Worm (Caenorhabditis elegans) whole organism, young adult: ENCODE data around the gene daf-41.
A peak's percentile ranks its signal among the peaks of the same experiment; 100 is the strongest.

Experiments
- B0261.1 ChIP-seq: sonication (generic microtip); optimal IDR thresholded peaks from 2 replicates; lab custom pipeline; 2016; ENCODE audit warnings: mild to moderate bottlenecking, missing genetic modification characterization, moderate library complexity, missing compliant biosample characterization
- C17E4.6 ChIP-seq: fragments of 200-800 bp; sonication (Bioruptor generic); IDR thresholded peaks from 2 replicates; pipeline ENCODE4 v1.3.6; 2022; ENCODE audit warnings: missing genetic modification reagents, missing genetic modification characterization, missing compliant biosample characterization
- D2030.7 ChIP-seq: fragments of 200-800 bp; sonication (Bioruptor generic); IDR thresholded peaks from 2 replicates; pipeline ENCODE4 v1.3.6; 2022; ENCODE audit warnings: missing genetic modification reagents, missing genetic modification characterization, missing compliant biosample characterization
- F10E7.11 ChIP-seq: sonication (generic microtip); optimal IDR thresholded peaks from 2 replicates; lab custom pipeline; 2017; ENCODE audit warnings: mild to moderate bottlenecking, missing genetic modification characterization, moderate library complexity, missing compliant biosample characterization
- F22D6.2 ChIP-seq: sonication (generic microtip); optimal IDR thresholded peaks from 2 replicates; lab custom pipeline; 2016; ENCODE audit warnings: mild to moderate bottlenecking, missing genetic modification characterization, missing compliant biosample characterization
- F23B12.7 ChIP-seq: sonication (generic microtip); optimal IDR thresholded peaks from 2 replicates; lab custom pipeline; 2017; ENCODE audit warnings: missing genetic modification characterization, mild to moderate bottlenecking, missing compliant biosample characterization, antibody characterized with exemption, moderate library complexity; ENCODE audit not compliant: insufficient read depth
- F37B4.10 ChIP-seq: fragments of 200-800 bp; sonication (Bioruptor generic); IDR thresholded peaks from 2 replicates; pipeline ENCODE4 v1.3.6; 2022; ENCODE audit warnings: missing genetic modification characterization, missing compliant biosample characterization
- F49E8.2 ChIP-seq: sonication (generic microtip); optimal IDR thresholded peaks from 3 replicates; lab custom pipeline; 2017; ENCODE audit warnings: missing genetic modification characterization, mild to moderate bottlenecking, missing compliant biosample characterization, antibody characterized with exemption, moderate library complexity; ENCODE audit not compliant: insufficient read depth
- T07F8.4 ChIP-seq: sonication (generic microtip); optimal IDR thresholded peaks from 2 replicates; lab custom pipeline; 2016; ENCODE audit warnings: mild to moderate bottlenecking, missing genetic modification characterization, moderate library complexity, missing compliant biosample characterization
- Y56A3A.18 ChIP-seq: fragments of 200-800 bp; sonication (Bioruptor generic); IDR thresholded peaks from 2 replicates; pipeline ENCODE4 v1.3.6; 2022; ENCODE audit warnings: missing genetic modification reagents, missing genetic modification characterization, missing compliant biosample characterization
- Y67H2A.10 ChIP-seq: fragments of 200-800 bp; sonication (Bioruptor generic); conservative IDR thresholded peaks from 2 replicates; pipeline ENCODE4 v1.3.6; 2022; ENCODE audit warnings: missing genetic modification reagents, missing genetic modification characterization, missing compliant biosample characterization
- Y79H2A.3 ChIP-seq: fragments of 200-800 bp; sonication (Bioruptor generic); conservative IDR thresholded peaks from 2 replicates; pipeline ENCODE4 v1.3.6; 2022; ENCODE audit warnings: missing genetic modification reagents, missing genetic modification characterization, missing compliant biosample characterization
- aptf-2 ChIP-seq: fragments of 200-800 bp; sonication (Bioruptor generic); conservative IDR thresholded peaks from 2 replicates; pipeline ENCODE4 v1.3.6; 2022; ENCODE audit warnings: missing genetic modification reagents, missing genetic modification characterization, missing compliant biosample characterization
- athp-1 ChIP-seq: sonication (generic microtip); optimal IDR thresholded peaks from 2 replicates; lab custom pipeline; 2017; ENCODE audit warnings: mild to moderate bottlenecking, missing genetic modification characterization, missing compliant biosample characterization
- attf-3 ChIP-seq: fragments of 200-800 bp; sonication (Bioruptor generic); conservative IDR thresholded peaks from 2 replicates; pipeline ENCODE4 v1.3.6; 2022; ENCODE audit warnings: missing genetic modification reagents, missing genetic modification characterization, missing compliant biosample characterization
- attf-5 ChIP-seq: fragments of 200-800 bp; sonication (Bioruptor generic); optimal IDR thresholded peaks from 2 replicates; lab custom pipeline; 2018; ENCODE audit warnings: mild to moderate bottlenecking, missing genetic modification characterization, missing compliant biosample characterization
- ceh-58 ChIP-seq: fragments of 200-800 bp; sonication (Bioruptor generic); IDR thresholded peaks from 2 replicates; pipeline ENCODE4 v1.3.6; 2022; ENCODE audit warnings: missing genetic modification characterization, missing compliant biosample characterization
- ceh-79 ChIP-seq: sonication (generic microtip); optimal IDR thresholded peaks from 2 replicates; lab custom pipeline; 2017; ENCODE audit warnings: mild to moderate bottlenecking, missing genetic modification characterization, missing compliant biosample characterization
- chd-7 ChIP-seq: sonication (generic microtip); optimal IDR thresholded peaks from 2 replicates; lab custom pipeline; 2016; ENCODE audit warnings: mild to moderate bottlenecking, missing genetic modification characterization, moderate library complexity, missing compliant biosample characterization
- ets-4 ChIP-seq: fragments of 200-800 bp; sonication (Bioruptor generic); optimal IDR thresholded peaks from 2 replicates; lab custom pipeline; 2018; ENCODE audit warnings: mild to moderate bottlenecking, missing genetic modification characterization, missing compliant biosample characterization
- gei-17 ChIP-seq: fragments of 200-800 bp; sonication (Bioruptor generic); optimal IDR thresholded peaks from 2 replicates; lab custom pipeline; 2018; ENCODE audit warnings: mild to moderate bottlenecking, missing genetic modification characterization, missing compliant biosample characterization
- hmg-1.2 ChIP-seq: fragments of 200-800 bp; sonication (Bioruptor generic); IDR thresholded peaks from 2 replicates; pipeline ENCODE4 v1.3.6; 2022; ENCODE audit warnings: missing genetic modification reagents, missing genetic modification characterization, missing compliant biosample characterization
- hmg-20 ChIP-seq: fragments of 200-800 bp; sonication (Bioruptor generic); IDR thresholded peaks from 2 replicates; pipeline ENCODE4 v1.3.6; 2022; ENCODE audit warnings: missing genetic modification reagents, missing genetic modification characterization, missing compliant biosample characterization
- lag-1 ChIP-seq: fragments of 200-800 bp; sonication (Bioruptor generic); IDR thresholded peaks from 2 replicates; pipeline ENCODE4 v1.3.6; 2022; ENCODE audit warnings: missing genetic modification reagents, missing genetic modification characterization, missing compliant biosample characterization
- let-526 ChIP-seq: fragments of 200-800 bp; sonication (Bioruptor generic); IDR thresholded peaks from 2 replicates; pipeline ENCODE4 v1.3.6; 2022; ENCODE audit warnings: missing genetic modification reagents, missing genetic modification characterization, missing compliant biosample characterization
- lir-1 ChIP-seq: fragments of 200-800 bp; sonication (Bioruptor generic); conservative IDR thresholded peaks from 2 replicates; pipeline ENCODE4 v1.3.6; 2022; ENCODE audit warnings: missing genetic modification reagents, missing genetic modification characterization, missing compliant biosample characterization
- lsl-1 ChIP-seq: fragments of 200-800 bp; sonication (Bioruptor generic); optimal IDR thresholded peaks from 2 replicates; lab custom pipeline; 2018; ENCODE audit warnings: mild to moderate bottlenecking, missing genetic modification characterization, moderate library complexity, missing compliant biosample characterization
- madf-10 ChIP-seq: sonication (generic microtip); optimal IDR thresholded peaks from 2 replicates; lab custom pipeline; 2016; ENCODE audit warnings: mild to moderate bottlenecking, missing genetic modification characterization, missing compliant biosample characterization
- madf-6 ChIP-seq: fragments of 200-800 bp; sonication (Bioruptor generic); IDR thresholded peaks from 2 replicates; pipeline ENCODE4 v1.3.6; 2022; ENCODE audit warnings: missing genetic modification reagents, missing genetic modification characterization, missing compliant biosample characterization
- mxl-1 ChIP-seq: sonication (generic microtip); optimal IDR thresholded peaks from 2 replicates; lab custom pipeline; 2016; ENCODE audit warnings: missing genetic modification characterization, missing compliant biosample characterization
- nfyb-1 ChIP-seq: fragments of 200-800 bp; sonication (Bioruptor generic); IDR thresholded peaks from 2 replicates; pipeline ENCODE4 v1.3.6; 2022; ENCODE audit warnings: missing genetic modification reagents, missing genetic modification characterization, missing compliant biosample characterization
- nhr-120 ChIP-seq: fragments of 200-800 bp; sonication (Bioruptor generic); IDR thresholded peaks from 2 replicates; pipeline ENCODE4 v1.3.6; 2022; ENCODE audit warnings: missing genetic modification characterization, missing compliant biosample characterization
- nhr-179 ChIP-seq: sonication (generic microtip); optimal IDR thresholded peaks from 2 replicates; lab custom pipeline; 2016; ENCODE audit warnings: mild to moderate bottlenecking, missing genetic modification characterization, missing compliant biosample characterization
- nhr-27 ChIP-seq: fragments of 200-800 bp; sonication (Bioruptor generic); optimal IDR thresholded peaks from 2 replicates; lab custom pipeline; 2018; ENCODE audit warnings: mild to moderate bottlenecking, missing genetic modification characterization, moderate library complexity, missing compliant biosample characterization
- pbrm-1 ChIP-seq: fragments of 200-800 bp; sonication (Bioruptor generic); IDR thresholded peaks from 2 replicates; pipeline ENCODE4 v1.3.6; 2022; ENCODE audit warnings: missing genetic modification reagents, missing genetic modification characterization, missing compliant biosample characterization
- rec-8 ChIP-seq, 2 experiments: sonication (generic microtip); optimal IDR thresholded peaks; 2 replicates each; lab custom pipeline; 2016; ENCODE audit warnings: mild to moderate bottlenecking in 2 of 2, missing genetic modification characterization in 2 of 2, missing genetic modification reagents in 2 of 2, missing genotype in 2 of 2, missing biosample characterization in 1 of 2, missing compliant biosample characterization in 1 of 2, moderate library complexity in 1 of 2
- repo-1 ChIP-seq: sonication (generic microtip); optimal IDR thresholded peaks from 2 replicates; lab custom pipeline; 2017; ENCODE audit warnings: mild to moderate bottlenecking, missing genetic modification characterization, missing compliant biosample characterization
- sea-2 ChIP-seq: fragments of 200-800 bp; sonication (Bioruptor generic); IDR thresholded peaks from 2 replicates; pipeline ENCODE4 v1.3.6; 2022; ENCODE audit warnings: missing genetic modification characterization, missing compliant biosample characterization
- snpc-1.1 ChIP-seq: sonication (generic microtip); optimal IDR thresholded peaks from 2 replicates; lab custom pipeline; 2017; ENCODE audit warnings: missing genetic modification characterization, mild to moderate bottlenecking, missing compliant biosample characterization, antibody characterized with exemption, moderate library complexity, missing genotype, missing genetic modification reagents; ENCODE audit not compliant: insufficient read depth
- snpc-4 ChIP-seq, 5 experiments: fragments of 150-350 bp in 1 of 5; sonication (generic microtip) in 4 of 5; optimal IDR thresholded peaks; 2 replicates each; lab custom pipeline; 2014 to 2018; ENCODE audit warnings: missing genetic modification characterization in 5 of 5, missing biosample characterization in 3 of 5, antibody characterized with exemption in 2 of 5, mild to moderate bottlenecking in 2 of 5, missing compliant biosample characterization in 2 of 5, missing genotype in 2 of 5, moderate library complexity in 2 of 5, missing genetic modification reagents in 1 of 5
- somi-1 ChIP-seq: fragments of 200-800 bp; sonication (Bioruptor generic); optimal IDR thresholded peaks from 2 replicates; lab custom pipeline; 2018; ENCODE audit warnings: mild to moderate bottlenecking, missing genetic modification characterization, missing compliant biosample characterization
- unc-130 ChIP-seq: sonication (generic microtip); optimal IDR thresholded peaks from 2 replicates; lab custom pipeline; 2016; ENCODE audit warnings: missing genetic modification reagents, missing genetic modification characterization, missing compliant biosample characterization
- xnd-1 ChIP-seq: sonication (generic microtip); optimal IDR thresholded peaks from 2 replicates; lab custom pipeline; 2016; ENCODE audit warnings: missing genotype, missing genetic modification reagents, missing genetic modification characterization, missing compliant biosample characterization
- zim-3 ChIP-seq: sonication (generic microtip); optimal IDR thresholded peaks from 2 replicates; lab custom pipeline; 2017; ENCODE audit warnings: mild to moderate bottlenecking, missing genetic modification characterization, moderate library complexity, missing compliant biosample characterization
- ztf-22 ChIP-seq: fragments of 200-800 bp; sonication (Bioruptor generic); optimal IDR thresholded peaks from 2 replicates; lab custom pipeline; 2018; ENCODE audit warnings: mild to moderate bottlenecking, missing genetic modification characterization, moderate library complexity, missing compliant biosample characterization
- ztf-6 ChIP-seq: fragments of 200-800 bp; sonication (Bioruptor generic); IDR thresholded peaks from 2 replicates; pipeline ENCODE4 v1.3.6; 2022; ENCODE audit warnings: missing genetic modification reagents, missing genetic modification characterization, missing compliant biosample characterization

The daf-41 gene

DNA sequence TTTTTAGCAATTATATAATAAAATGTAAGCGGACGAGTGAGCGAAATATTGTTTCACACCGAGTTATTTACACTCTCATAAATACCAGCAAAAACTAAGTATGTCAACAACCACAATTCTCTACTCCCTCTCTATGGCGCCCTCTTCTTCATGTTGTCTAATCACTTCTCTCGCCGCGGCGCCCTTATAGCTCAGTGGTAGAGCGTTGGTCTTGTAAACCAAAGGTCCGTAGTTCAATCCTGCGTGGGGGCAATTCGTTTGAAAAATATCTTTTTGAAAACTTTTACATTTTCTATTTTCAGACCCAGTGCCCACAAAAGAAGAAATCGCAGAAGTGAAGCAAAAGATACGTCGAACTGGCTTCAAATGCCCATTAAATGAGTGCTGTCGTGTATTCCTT is 31.2 kb upstream of the daf-41 start (continued):
- TF ChIP-seq sea-2 (GFP tag; lab: Robert Waterston, UW): no peak
- TF ChIP-seq nhr-27 (tag; lab: Kevin White, UChicago): peak; percentile 33
- peak; percentile 84 for TF ChIP-seq hmg-1.2 (GFP tag; lab: Robert Waterston, UW)
- peak; percentile 85 for TF ChIP-seq Y56A3A.18
- no peak for TF ChIP-seq ets-4 (GFP tag; lab: Kevin White, UChicago)
- TF ChIP-seq aptf-2 (GFP tag; lab: Robert Waterston, UW): peak; percentile 72; the same call in 1 of the 2 replicates
- TF ChIP-seq snpc-1.1 (tag; lab: Kevin White, UChicago): peak; percentile 59
- TF ChIP-seq ztf-22 (GFP tag; lab: Kevin White, UChicago): no peak
- peak; percentile 75 for TF ChIP-seq attf-5 (GFP tag; lab: Kevin White, UChicago)
- peak; percentile 64; the same call in 1 of the 2 replicates for TF ChIP-seq lag-1
- peak; percentile 88 for TF ChIP-seq ztf-6
- no peak; the same call in 1 of the 2 replicates for TF ChIP-seq C17E4.6
- peak; percentile 85 for TF ChIP-seq nfyb-1 (GFP tag; lab: Robert Waterston, UW)
- peak; percentile 88; the same call in 1 of the 2 replicates for TF ChIP-seq F37B4.10 (GFP tag; lab: Robert Waterston, UW)
- TF ChIP-seq gei-17 (GFP tag; lab: Kevin White, UChicago): no peak
- peak; percentile 51 for TF ChIP-seq madf-10
- TF ChIP-seq unc-130: peak; percentile 66
- TF ChIP-seq snpc-4 (GFP tag; optimal IDR thresholded peaks at IDR 0.05; lab: Kevin White, UChicago): peak; percentile 52
- peak in 1 of 4 experiments; percentile 78 for TF ChIP-seq snpc-4 (tag; optimal IDR thresholded peaks at IDR 0.05; lab: Kevin White, UChicago)
- peak; percentile 91; the same call in 1 of the 2 replicates for TF ChIP-seq ceh-58
- peak; percentile 31 for TF ChIP-seq nhr-179 (tag; lab: Kevin White, UChicago)
- TF ChIP-seq let-526 (GFP tag; lab: Robert Waterston, UW): 0 out of 2 replicates have a peak, but pooled peaks have one; percentile 43
- peak; percentile 69 for TF ChIP-seq F23B12.7
- peak; percentile 70 for TF ChIP-seq T07F8.4
- TF ChIP-seq B0261.1 (tag; lab: Kevin White, UChicago): peak; percentile 95
- no peak for TF ChIP-seq Y79H2A.3 (GFP tag; lab: Robert Waterston, UW)
- peak; percentile 18 for TF ChIP-seq xnd-1 (tag; lab: Kevin White, UChicago)
- TF ChIP-seq Y67H2A.10 (GFP tag; lab: Robert Waterston, UW): peak; percentile 60; the same call in 1 of the 2 replicates
- peak; percentile 83 to 93 for TF ChIP-seq rec-8 (tag; optimal IDR thresholded peaks at IDR 0.05; lab: Kevin White, UChicago)
- peak; percentile 81 for TF ChIP-seq D2030.7 (GFP tag; lab: Robert Waterston, UW)
- peak; percentile 58 for TF ChIP-seq attf-3 (GFP tag; lab: Robert Waterston, UW)
- TF ChIP-seq zim-3 (tag; lab: Kevin White, UChicago): peak; percentile 78
- peak; percentile 46; the same call in 1 of the 2 replicates for TF ChIP-seq hmg-20 (GFP tag; lab: Robert Waterston, UW)
- TF ChIP-seq somi-1: peak; percentile 76
- peak; percentile 89 for TF ChIP-seq athp-1 (tag; lab: Kevin White, UChicago)
- TF ChIP-seq lir-1 (GFP tag; lab: Robert Waterston, UW): 0 out of 2 replicates have a peak, but pooled peaks have one; percentile 10
- peak; percentile 92 for TF ChIP-seq mxl-1 (tag; lab: Kevin White, UChicago)
- peak; percentile 86 for TF ChIP-seq pbrm-1 (GFP tag; lab: Robert Waterston, UW)
- TF ChIP-seq lsl-1: peak; percentile 74
- TF ChIP-seq ceh-79 (tag; lab: Kevin White, UChicago): peak; percentile 91
- peak; percentile 57 for TF ChIP-seq F10E7.11 (tag; lab: Kevin White, UChicago)
- peak; percentile 67 for TF ChIP-seq repo-1 (tag; lab: Kevin White, UChicago)
- TF ChIP-seq nhr-120: peak; percentile 94
- TF ChIP-seq F49E8.2: peak; percentile 66
- TF ChIP-seq chd-7 (tag; lab: Kevin White, UChicago): peak; percentile 74
- TF ChIP-seq madf-6: no peak; the same call in 1 of the 2 replicates
- peak; percentile 25 for TF ChIP-seq F22D6.2 (tag; lab: Kevin White, UChicago)
